Worm (Caenorhabditis elegans) whole organism, L3 larva: ENCODE results near the gene Y54G2A.41.

ENCODE experiments used
- R02D3.7 ChIP-seq: fragments of 150-350 bp; optimal IDR thresholded peaks from 2 replicates; lab custom pipeline; 2014; ENCODE audit warnings: missing biosample characterization, missing genetic modification characterization
- ZK546.5 ChIP-seq: sonication (generic microtip); optimal IDR thresholded peaks from 2 replicates; lab custom pipeline; 2017; ENCODE audit warnings: missing biosample characterization, missing genetic modification characterization
- aly-2 ChIP-seq: fragments of 150-350 bp; optimal IDR thresholded peaks from 2 replicates; lab custom pipeline; 2014; ENCODE audit warnings: missing biosample characterization, missing genetic modification characterization
- ama-1 ChIP-seq: fragments of 150-350 bp; optimal IDR thresholded peaks from 2 replicates; lab custom pipeline; 2018
- ceh-16 ChIP-seq: sonication (generic microtip); optimal IDR thresholded peaks from 2 replicates; lab custom pipeline; 2017; ENCODE audit warnings: missing biosample characterization, missing genetic modification characterization
- ceh-28 ChIP-seq: fragments of 150-350 bp; optimal IDR thresholded peaks from 2 replicates; lab custom pipeline; 2014; ENCODE audit warnings: missing biosample characterization, missing genetic modification reagents, missing genetic modification characterization
- ceh-82 ChIP-seq: fragments of 150-350 bp; optimal IDR thresholded peaks from 2 replicates; lab custom pipeline; 2014; ENCODE audit warnings: missing biosample characterization, missing genetic modification characterization
- ceh-9 ChIP-seq: sonication (generic microtip); optimal IDR thresholded peaks from 2 replicates; lab custom pipeline; 2018; ENCODE audit warnings: missing biosample characterization, missing genetic modification characterization
- daf-12 ChIP-seq: fragments of 150-350 bp; optimal IDR thresholded peaks from 2 replicates; lab custom pipeline; 2014; ENCODE audit warnings: missing biosample characterization, missing genetic modification reagents, missing genetic modification characterization
- egl-27 ChIP-seq: sonication (generic microtip); optimal IDR thresholded peaks from 4 replicates; lab custom pipeline; 2017; ENCODE audit warnings: missing biosample characterization, missing genetic modification reagents, missing genetic modification characterization
- egl-5 ChIP-seq: fragments of 150-350 bp; optimal IDR thresholded peaks from 2 replicates; lab custom pipeline; 2017; ENCODE audit warnings: missing biosample characterization, missing genetic modification reagents, missing genetic modification characterization, inconsistent platforms
- elt-1 ChIP-seq: fragments of 150-350 bp; optimal IDR thresholded peaks from 2 replicates; lab custom pipeline; 2014; ENCODE audit warnings: missing biosample characterization, missing genetic modification characterization
- elt-2 ChIP-seq: sonication (generic microtip); optimal IDR thresholded peaks from 2 replicates; lab custom pipeline; 2016; ENCODE audit warnings: missing genetic modification reagents, mild to moderate bottlenecking, missing genetic modification characterization, missing compliant biosample characterization
- elt-3 ChIP-seq, 3 experiments: fragments of 150-350 bp in 1 of 3; sonication (generic microtip) in 2 of 3; optimal IDR thresholded peaks; 2 replicates in 2 of 3; 4 replicates in 1 of 3; lab custom pipeline; 2014 to 2017; ENCODE audit warnings: missing biosample characterization in 3 of 3, missing genetic modification characterization in 3 of 3
- eor-1 ChIP-seq, 2 experiments: fragments of 150-350 bp; optimal IDR thresholded peaks; 2 replicates each; lab custom pipeline; 2014 to 2018; ENCODE audit warnings: missing biosample characterization in 2 of 2, missing genetic modification characterization in 2 of 2
- fkh-10 ChIP-seq: sonication (generic microtip); optimal IDR thresholded peaks from 2 replicates; lab custom pipeline; 2017; ENCODE audit warnings: missing biosample characterization, missing genetic modification reagents, missing genetic modification characterization
- fkh-2 ChIP-seq: fragments of 150-350 bp; optimal IDR thresholded peaks from 2 replicates; lab custom pipeline; 2014; ENCODE audit warnings: missing biosample characterization, missing genetic modification reagents, missing genetic modification characterization
- fos-1 ChIP-seq: fragments of 150-350 bp; optimal IDR thresholded peaks from 2 replicates; lab custom pipeline; 2014; ENCODE audit warnings: missing biosample characterization, missing genetic modification characterization
- hmg-11 ChIP-seq: sonication (generic microtip); optimal IDR thresholded peaks from 2 replicates; lab custom pipeline; 2016; ENCODE audit warnings: missing genetic modification characterization, missing compliant biosample characterization
- jun-1 ChIP-seq: fragments of 150-350 bp; optimal IDR thresholded peaks from 2 replicates; lab custom pipeline; 2014; ENCODE audit warnings: missing biosample characterization, missing genetic modification reagents, missing genetic modification characterization
- lin-15B ChIP-seq: fragments of 150-350 bp; optimal IDR thresholded peaks from 2 replicates; lab custom pipeline; 2014; ENCODE audit warnings: missing biosample characterization, missing genetic modification characterization
- lin-39 ChIP-seq: fragments of 150-350 bp; optimal IDR thresholded peaks from 2 replicates; lab custom pipeline; 2018; ENCODE audit warnings: missing biosample characterization, missing genetic modification reagents, missing genetic modification characterization
- lsy-12 ChIP-seq: sonication (generic microtip); optimal IDR thresholded peaks from 2 replicates; lab custom pipeline; 2016; ENCODE audit warnings: mild to moderate bottlenecking, missing genetic modification characterization, missing compliant biosample characterization
- mdl-1 ChIP-seq: fragments of 150-350 bp; optimal IDR thresholded peaks from 2 replicates; lab custom pipeline; 2014; ENCODE audit warnings: missing biosample characterization, missing genetic modification characterization
- mml-1 ChIP-seq: fragments of 150-350 bp; sonication (generic microtip); optimal IDR thresholded peaks from 3 replicates; lab custom pipeline; 2014; ENCODE audit warnings: missing biosample characterization, missing genetic modification characterization
- nfya-1 ChIP-seq: sonication (generic microtip); optimal IDR thresholded peaks from 2 replicates; lab custom pipeline; 2017; ENCODE audit warnings: missing genetic modification characterization, mild to moderate bottlenecking, missing compliant biosample characterization, antibody characterized with exemption, moderate library complexity; ENCODE audit not compliant: insufficient read depth
- nhr-11 ChIP-seq: fragments of 150-350 bp; optimal IDR thresholded peaks from 2 replicates; lab custom pipeline; 2014; ENCODE audit warnings: missing biosample characterization, missing genetic modification characterization
- nhr-12 ChIP-seq: fragments of 150-350 bp; optimal IDR thresholded peaks from 2 replicates; lab custom pipeline; 2014; ENCODE audit warnings: missing biosample characterization, missing genetic modification characterization
- nhr-23 ChIP-seq: fragments of 150-350 bp; optimal IDR thresholded peaks from 2 replicates; lab custom pipeline; 2014; ENCODE audit warnings: missing biosample characterization, missing genetic modification reagents, missing genetic modification characterization
- nhr-25 ChIP-seq: sonication (generic microtip); optimal IDR thresholded peaks from 2 replicates; lab custom pipeline; 2017; ENCODE audit warnings: missing biosample characterization, missing genetic modification characterization
- nhr-28 ChIP-seq: fragments of 150-350 bp; optimal IDR thresholded peaks from 2 replicates; lab custom pipeline; 2014; ENCODE audit warnings: missing biosample characterization, missing genetic modification characterization
- nhr-43 ChIP-seq: sonication (generic microtip); optimal IDR thresholded peaks from 2 replicates; lab custom pipeline; 2016; ENCODE audit warnings: mild to moderate bottlenecking, missing genetic modification characterization, missing compliant biosample characterization; ENCODE audit not compliant: poor library complexity, severe bottlenecking
- nhr-76 ChIP-seq: fragments of 150-350 bp; sonication (generic microtip); optimal IDR thresholded peaks from 5 replicates; lab custom pipeline; 2014; ENCODE audit warnings: missing biosample characterization, missing genetic modification characterization
- pha-4 ChIP-seq: fragments of 150-350 bp; optimal IDR thresholded peaks from 2 replicates; lab custom pipeline; 2014; ENCODE audit warnings: missing biosample characterization, missing genetic modification reagents, missing genetic modification characterization
- pqm-1 ChIP-seq: fragments of 150-350 bp; optimal IDR thresholded peaks from 2 replicates; lab custom pipeline; 2017; ENCODE audit warnings: missing biosample characterization, missing genetic modification characterization, inconsistent platforms
- sea-2 ChIP-seq: fragments of 150-350 bp; sonication (generic microtip); optimal IDR thresholded peaks from 4 replicates; lab custom pipeline; 2014; ENCODE audit warnings: missing biosample characterization, missing genetic modification reagents, missing genetic modification characterization
- skn-1 ChIP-seq: fragments of 150-350 bp; optimal IDR thresholded peaks from 2 replicates; lab custom pipeline; 2014; ENCODE audit warnings: missing biosample characterization, missing genetic modification characterization
- snpc-4 ChIP-seq: fragments of 150-350 bp; optimal IDR thresholded peaks from 2 replicates; lab custom pipeline; 2014; ENCODE audit warnings: missing biosample characterization, missing genetic modification characterization
- tbx-2 ChIP-seq: sonication (generic microtip); optimal IDR thresholded peaks from 2 replicates; lab custom pipeline; 2016; ENCODE audit warnings: mild to moderate bottlenecking, missing genetic modification characterization, missing compliant biosample characterization
- unc-39 ChIP-seq: sonication (generic microtip); optimal IDR thresholded peaks from 4 replicates; lab custom pipeline; 2017; ENCODE audit warnings: missing biosample characterization, missing genetic modification characterization
- unc-62 ChIP-seq: fragments of 150-350 bp; sonication (generic microtip); optimal IDR thresholded peaks from 4 replicates; lab custom pipeline; 2014; ENCODE audit warnings: missing biosample characterization, missing genetic modification reagents, missing genetic modification characterization
- zag-1 ChIP-seq: fragments of 150-350 bp; optimal IDR thresholded peaks from 2 replicates; lab custom pipeline; 2014; ENCODE audit warnings: missing biosample characterization, missing genetic modification characterization
- ztf-11 ChIP-seq: fragments of 150-350 bp; optimal IDR thresholded peaks from 2 replicates; lab custom pipeline; 2014; ENCODE audit warnings: missing biosample characterization, missing genetic modification characterization

Gene Y54G2A.41

DNA sequence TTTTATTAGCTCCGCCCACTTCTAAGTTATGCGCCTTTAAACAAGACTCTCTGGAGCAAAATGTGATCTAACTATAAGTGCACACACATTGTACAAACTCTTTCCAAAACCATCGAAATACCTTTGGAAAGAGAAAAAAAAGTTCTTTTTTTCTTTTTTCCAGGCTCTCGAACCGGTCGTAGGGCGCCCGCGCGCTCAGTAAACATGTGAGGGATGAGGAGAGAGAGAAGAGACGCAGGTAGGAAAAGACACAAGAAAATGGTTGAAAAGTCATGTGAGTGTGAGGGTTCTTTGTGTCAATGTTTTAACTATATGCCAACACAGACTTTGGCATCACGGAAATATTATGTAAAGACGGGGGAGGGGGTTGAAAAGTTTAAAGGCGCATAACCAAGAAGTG, 22.8 kb downstream of the Y54G2A.41 start:
- TF ChIP-seq aly-2 (tag; lab: Kevin White, UChicago), result no peak
- peak; percentile 75 for TF ChIP-seq nfya-1
- TF ChIP-seq hmg-11 (tag; lab: Kevin White, UChicago), result peak; percentile 66
- no peak for TF ChIP-seq sea-2 (GFP tag; lab: Kevin White, UChicago)
- TF ChIP-seq jun-1 (tag; lab: Kevin White, UChicago), result peak; percentile 45
- peak; percentile 81 for TF ChIP-seq lsy-12
- peak; percentile 24 for TF ChIP-seq mdl-1 (tag; lab: Kevin White, UChicago)
- TF ChIP-seq ZK546.5, result no peak
- no peak for TF ChIP-seq skn-1
- no peak for TF ChIP-seq nhr-12
- TF ChIP-seq nhr-28 (tag; lab: Kevin White, UChicago), result no peak
- TF ChIP-seq eor-1 (tag; optimal IDR thresholded peaks at IDR 0.05; lab: Kevin White, UChicago), result no peak
- no peak for TF ChIP-seq unc-62 (GFP tag; lab: Kevin White, UChicago)
- TF ChIP-seq lin-39 (tag; lab: Kevin White, UChicago), result peak; percentile 71
- no peak for TF ChIP-seq mml-1
- TF ChIP-seq fkh-10 (GFP tag; lab: Kevin White, UChicago), result no peak
- peak; percentile 46 for TF ChIP-seq nhr-23 (tag; lab: Kevin White, UChicago)
- TF ChIP-seq ceh-28 (tag; lab: Kevin White, UChicago), result peak; percentile 31
- no peak for TF ChIP-seq nhr-11
- TF ChIP-seq nhr-25 (tag; lab: Kevin White, UChicago), result peak; percentile 84
- peak; percentile 58 for TF ChIP-seq nhr-43 (tag; lab: Kevin White, UChicago)
- no peak for TF ChIP-seq elt-1
- TF ChIP-seq daf-12 (tag; lab: Kevin White, UChicago), result no peak
- no peak for TF ChIP-seq R02D3.7 (tag; lab: Kevin White, UChicago)
- TF ChIP-seq ceh-16 (tag; lab: Kevin White, UChicago), result no peak
- peak; percentile 76 for TF ChIP-seq ama-1
- TF ChIP-seq zag-1, result no peak
- TF ChIP-seq snpc-4 (tag; lab: Kevin White, UChicago), result peak; percentile 40
- TF ChIP-seq ceh-9 (tag; lab: Kevin White, UChicago), result no peak
- TF ChIP-seq egl-5 (tag; lab: Kevin White, UChicago), result peak; percentile 91
- no peak for TF ChIP-seq egl-27 (tag; lab: Kevin White, UChicago)
- TF ChIP-seq fkh-2 (tag; lab: Kevin White, UChicago), result no peak
- TF ChIP-seq pha-4 (tag; lab: Kevin White, UChicago), result peak; percentile 98
- no peak for TF ChIP-seq nhr-76 (tag; lab: Kevin White, UChicago)
- no peak for TF ChIP-seq ztf-11 (tag; lab: Kevin White, UChicago)
- TF ChIP-seq fos-1, result no peak
- peak; percentile 40 for TF ChIP-seq lin-15B (tag; lab: Kevin White, UChicago)
- TF ChIP-seq tbx-2 (tag; lab: Kevin White, UChicago), result no peak
- no peak for TF ChIP-seq pqm-1 (tag; lab: Kevin White, UChicago)
- peak; percentile 34 for TF ChIP-seq elt-2
- TF ChIP-seq elt-3 (tag; optimal IDR thresholded peaks at IDR 0.05; lab: Kevin White, UChicago), result no peak
- TF ChIP-seq unc-39 (tag; lab: Kevin White, UChicago), result no peak
- no peak for TF ChIP-seq ceh-82 (tag; lab: Kevin White, UChicago)

DNA sequence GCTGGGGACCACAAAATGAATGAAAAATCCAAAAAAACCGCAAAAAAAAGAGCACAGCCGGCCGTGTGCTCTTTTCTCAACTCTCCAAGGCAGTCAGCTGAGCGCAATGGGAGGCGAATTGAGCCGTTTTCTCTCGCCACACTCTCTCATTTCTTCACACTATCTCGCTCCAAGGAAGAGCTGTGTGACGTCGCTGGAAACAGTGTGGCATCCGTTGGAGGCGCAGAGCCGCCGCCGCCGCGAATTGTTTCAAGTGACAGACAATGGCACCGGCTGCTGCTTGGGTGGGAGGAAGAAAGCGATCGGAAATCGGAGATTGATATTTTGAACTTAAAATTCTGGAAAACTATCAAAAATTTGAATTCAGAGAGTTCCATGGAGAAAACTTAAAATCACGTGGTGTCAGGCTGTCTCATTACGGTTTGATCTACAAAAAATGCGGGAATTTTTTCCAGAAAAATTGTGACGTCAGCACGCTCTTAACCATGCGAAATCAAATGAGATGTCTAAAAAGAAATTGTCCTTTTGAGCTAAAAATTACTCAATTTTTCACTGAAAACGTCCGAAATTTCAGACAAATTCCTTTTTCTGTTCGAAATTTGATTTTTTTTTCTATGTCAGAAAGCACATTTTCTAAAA, 24.4 kb downstream of the Y54G2A.41 start:
- TF ChIP-seq nfya-1 (peak; percentile 57), fkh-2 (tag; lab: Kevin White, UChicago) (no peak), eor-1 (tag; optimal IDR thresholded peaks at IDR 0.05; lab: Kevin White, UChicago) (no peak), elt-2 (no peak), R02D3.7 (tag; lab: Kevin White, UChicago) (no peak), ztf-11 (tag; lab: Kevin White, UChicago) (no peak), unc-39 (tag; lab: Kevin White, UChicago) (no peak), tbx-2 (tag; lab: Kevin White, UChicago) (no peak), lin-39 (tag; lab: Kevin White, UChicago) (peak; percentile 78), nhr-11 (no peak), nhr-25 (tag; lab: Kevin White, UChicago) (no peak), jun-1 (tag; lab: Kevin White, UChicago) (no peak), ceh-16 (tag; lab: Kevin White, UChicago) (no peak), hmg-11 (tag; lab: Kevin White, UChicago) (peak; percentile 48), lsy-12 (no peak), pha-4 (tag; lab: Kevin White, UChicago) (peak; percentile 46), snpc-4 (tag; lab: Kevin White, UChicago) (peak; percentile 22), zag-1 (no peak), nhr-12 (no peak), mdl-1 (tag; lab: Kevin White, UChicago) (no peak), egl-5 (tag; lab: Kevin White, UChicago) (no peak)
- TF ChIP-seq, all 47 proteins: peak for 5
